Fruit fly (Drosophila melanogaster) whole organism, embryonic: ENCODE measurements around the gene fit.

Source experiments
- Antp ChIP-seq: fragments of 200-800 bp; sonication (Bioruptor generic); optimal IDR thresholded peaks from 3 replicates; lab custom pipeline; 2016; ENCODE audit warnings: missing biosample characterization, missing genetic modification characterization
- CG11456 ChIP-seq: fragments of 200-800 bp; sonication (Bioruptor generic); IDR thresholded peaks from 3 replicates; pipeline ENCODE4 v1.3.6; 2022; ENCODE audit warnings: missing biosample characterization, missing genetic modification characterization
- CG15073 ChIP-seq: fragments of 200-800 bp; sonication (Bioruptor generic); optimal IDR thresholded peaks from 2 replicates; lab custom pipeline; 2016; ENCODE audit warnings: missing biosample characterization, missing genetic modification characterization
- CG1529 ChIP-seq: fragments of 200-800 bp; sonication (Bioruptor generic); optimal IDR thresholded peaks from 3 replicates; lab custom pipeline; 2018; ENCODE audit warnings: missing biosample characterization, missing genetic modification characterization
- CG1602 ChIP-seq: fragments of 200-800 bp; sonication (Bioruptor generic); optimal IDR thresholded peaks from 3 replicates; lab custom pipeline; 2016; ENCODE audit warnings: missing biosample characterization, missing genetic modification characterization
- CG16813 ChIP-seq: fragments of 200-800 bp; sonication (Bioruptor generic); IDR thresholded peaks from 3 replicates; pipeline ENCODE4 v1.3.6; 2022; ENCODE audit warnings: missing biosample characterization, missing genetic modification characterization; ENCODE audit not compliant: partially characterized antibody
- CG17802 ChIP-seq: fragments of 200-800 bp; sonication (Bioruptor generic); optimal IDR thresholded peaks from 2 replicates; lab custom pipeline; 2018; ENCODE audit warnings: missing biosample characterization, mild to moderate bottlenecking, missing genetic modification characterization, moderate library complexity
- CG18011 ChIP-seq: fragments of 200-800 bp; sonication (Bioruptor generic); optimal IDR thresholded peaks from 2 replicates; lab custom pipeline; 2017; ENCODE audit warnings: missing biosample characterization, missing genetic modification characterization, mild to moderate bottlenecking, moderate library complexity, missing genotype
- CG18764 ChIP-seq: fragments of 200-800 bp; sonication (Bioruptor generic); optimal IDR thresholded peaks from 3 replicates; lab custom pipeline; 2016; ENCODE audit warnings: missing biosample characterization, missing genetic modification characterization
- CG2116 ChIP-seq: fragments of 200-800 bp; sonication (Bioruptor generic); optimal IDR thresholded peaks from 3 replicates; lab custom pipeline; 2018; ENCODE audit warnings: missing biosample characterization, mild to moderate bottlenecking, missing genetic modification characterization
- CG3065 ChIP-seq: fragments of 200-800 bp; sonication (Bioruptor generic); optimal IDR thresholded peaks from 2 replicates; lab custom pipeline; 2016; ENCODE audit warnings: missing biosample characterization, missing genetic modification characterization
- CG42726 ChIP-seq: fragments of 200-800 bp; sonication (Bioruptor generic); IDR thresholded peaks from 2 replicates; pipeline ENCODE4 v1.3.6; 2022; ENCODE audit warnings: missing biosample characterization, missing genetic modification characterization; ENCODE audit not compliant: partially characterized antibody
- CG4424 ChIP-seq: fragments of 200-800 bp; sonication (Bioruptor generic); optimal IDR thresholded peaks from 3 replicates; lab custom pipeline; 2016; ENCODE audit warnings: missing biosample characterization, missing genetic modification characterization
- CG5953 ChIP-seq: fragments of 200-800 bp; sonication (Bioruptor generic); IDR thresholded peaks from 2 replicates; pipeline ENCODE4 v1.3.6; 2022; ENCODE audit warnings: missing biosample characterization, missing genetic modification characterization
- CG7786 ChIP-seq: fragments of 200-800 bp; sonication (Bioruptor generic); optimal IDR thresholded peaks from 2 replicates; lab custom pipeline; 2016; ENCODE audit warnings: missing biosample characterization, missing genetic modification characterization
- CG7839 ChIP-seq: fragments of 200-800 bp; sonication (Bioruptor generic); optimal IDR thresholded peaks from 3 replicates; lab custom pipeline; 2018; ENCODE audit warnings: missing biosample characterization, mild to moderate bottlenecking, missing genetic modification characterization, moderate library complexity
- CG7963 ChIP-seq: fragments of 200-800 bp; sonication (Bioruptor generic); IDR thresholded peaks from 3 replicates; pipeline ENCODE4 v1.3.6; 2022; ENCODE audit warnings: missing biosample characterization, missing genetic modification characterization; ENCODE audit not compliant: partially characterized antibody
- CG8478 ChIP-seq: fragments of >200 bp; optimal IDR thresholded peaks from 2 replicates; lab custom pipeline; 2018
- CG9932 ChIP-seq: fragments of 200-800 bp; sonication (Bioruptor generic); IDR thresholded peaks from 2 replicates; pipeline ENCODE4 v1.3.6; 2022; ENCODE audit warnings: missing biosample characterization, missing genetic modification characterization
- CTCF ChIP-seq: fragments of 200-800 bp; sonication (Bioruptor generic); optimal IDR thresholded peaks from 2 replicates; lab custom pipeline; 2017; ENCODE audit warnings: missing biosample characterization, mild to moderate bottlenecking, missing genetic modification characterization, moderate library complexity
- Dad ChIP-seq: fragments of 200-800 bp; sonication (Bioruptor generic); optimal IDR thresholded peaks from 3 replicates; lab custom pipeline; 2016; ENCODE audit warnings: missing biosample characterization, missing genetic modification characterization
- Dref ChIP-seq: fragments of 200-800 bp; sonication (Bioruptor generic); IDR thresholded peaks from 2 replicates; pipeline ENCODE4 v1.3.6; 2022; ENCODE audit warnings: missing biosample characterization, missing genetic modification characterization
- Fer1 ChIP-seq: fragments of 200-800 bp; sonication (Bioruptor generic); optimal IDR thresholded peaks from 2 replicates; lab custom pipeline; 2017; ENCODE audit warnings: missing biosample characterization, mild to moderate bottlenecking, missing genetic modification characterization
- HLH4C ChIP-seq: fragments of 200-800 bp; sonication (Bioruptor generic); IDR thresholded peaks from 3 replicates; pipeline ENCODE4 v1.3.6; 2022; ENCODE audit warnings: missing biosample characterization, missing genetic modification characterization; ENCODE audit not compliant: partially characterized antibody
- Hand ChIP-seq: fragments of 200-800 bp; sonication (Bioruptor generic); optimal IDR thresholded peaks from 2 replicates; lab custom pipeline; 2017; ENCODE audit warnings: mild to moderate bottlenecking, missing biosample characterization, missing genetic modification reagents, missing genetic modification characterization
- Hr3 ChIP-seq: fragments of 200-800 bp; sonication (Bioruptor generic); optimal IDR thresholded peaks from 3 replicates; lab custom pipeline; 2016; ENCODE audit warnings: missing biosample characterization, missing genetic modification characterization
- NFAT ChIP-seq: fragments of 200-800 bp; sonication (Bioruptor generic); IDR thresholded peaks from 2 replicates; pipeline ENCODE4 v1.3.6; 2022; ENCODE audit warnings: missing biosample characterization, missing genetic modification characterization
- Oli ChIP-seq: fragments of 200-800 bp; sonication (Bioruptor generic); optimal IDR thresholded peaks from 2 replicates; lab custom pipeline; 2018; ENCODE audit warnings: missing biosample characterization, mild to moderate bottlenecking, missing genetic modification characterization, moderate library complexity
- PHDP ChIP-seq: fragments of 200-800 bp; sonication (Bioruptor generic); optimal IDR thresholded peaks from 3 replicates; lab custom pipeline; 2018; ENCODE audit warnings: missing biosample characterization, mild to moderate bottlenecking, missing genetic modification characterization, moderate library complexity
- Six4 ChIP-seq: fragments of 200-800 bp; sonication (Bioruptor generic); optimal IDR thresholded peaks from 2 replicates; lab custom pipeline; 2016; ENCODE audit warnings: missing biosample characterization, missing genetic modification characterization
- TFAM ChIP-seq: fragments of 200-800 bp; sonication (Bioruptor generic); optimal IDR thresholded peaks from 2 replicates; lab custom pipeline; 2017; ENCODE audit warnings: missing biosample characterization, missing genetic modification characterization, inconsistent platforms
- ab ChIP-seq: fragments of 200-800 bp; sonication (Bioruptor generic); optimal IDR thresholded peaks from 2 replicates; lab custom pipeline; 2016; ENCODE audit warnings: missing biosample characterization, missing genetic modification characterization
- ac ChIP-seq: fragments of 200-800 bp; sonication (Bioruptor generic); optimal IDR thresholded peaks from 3 replicates; lab custom pipeline; 2017; ENCODE audit warnings: missing biosample characterization, mild to moderate bottlenecking, missing genetic modification characterization
- al ChIP-seq: fragments of 200-800 bp; sonication (Bioruptor generic); IDR thresholded peaks from 2 replicates; pipeline ENCODE4 v1.3.6; 2022; ENCODE audit warnings: missing biosample characterization, missing genetic modification characterization
- aop ChIP-seq: fragments of 200-800 bp; sonication (Bioruptor generic); IDR thresholded peaks from 2 replicates; pipeline ENCODE4 v1.3.6; 2022; ENCODE audit warnings: missing biosample characterization, missing genetic modification characterization
- ara ChIP-seq: fragments of 200-800 bp; sonication (Bioruptor generic); IDR thresholded peaks from 2 replicates; pipeline ENCODE4 v1.3.6; 2022; ENCODE audit warnings: missing biosample characterization, missing genetic modification characterization
- bowl ChIP-seq: fragments of 200-800 bp; sonication (Bioruptor generic); IDR thresholded peaks from 2 replicates; pipeline ENCODE4 v1.3.6; 2022; ENCODE audit warnings: missing biosample characterization, missing genetic modification characterization
- chinmo ChIP-seq: fragments of 200-800 bp; sonication (Bioruptor generic); IDR thresholded peaks from 4 replicates; pipeline ENCODE4 v1.3.6; 2022; ENCODE audit warnings: missing biosample characterization, missing genetic modification characterization; ENCODE audit not compliant: partially characterized antibody
- ci ChIP-seq: fragments of 200-800 bp; sonication (Bioruptor generic); IDR thresholded peaks from 3 replicates; pipeline ENCODE4 v1.3.6; 2022; ENCODE audit warnings: missing biosample characterization, missing genetic modification characterization
- esg ChIP-seq: fragments of 200-800 bp; sonication (Bioruptor generic); conservative IDR thresholded peaks from 2 replicates; pipeline ENCODE4 v1.3.6; 2022; ENCODE audit warnings: missing biosample characterization, missing genetic modification characterization
- eve ChIP-seq, 2 experiments: fragments of >200 bp; optimal IDR thresholded peaks; 2 replicates each; lab custom pipeline; 2017; ENCODE audit warnings: missing biosample characterization in 2 of 2, missing genetic modification characterization in 2 of 2
- gro ChIP-seq: fragments of 200-800 bp; sonication (Bioruptor generic); optimal IDR thresholded peaks from 2 replicates; lab custom pipeline; 2016; ENCODE audit warnings: missing biosample characterization, missing genetic modification characterization
- nerfin-1 ChIP-seq: fragments of 200-800 bp; sonication (Bioruptor generic); optimal IDR thresholded peaks from 3 replicates; lab custom pipeline; 2019; ENCODE audit warnings: missing biosample characterization, mild to moderate bottlenecking, missing genetic modification characterization, moderate library complexity
- nmo ChIP-seq: fragments of 200-800 bp; sonication (Bioruptor generic); optimal IDR thresholded peaks from 2 replicates; lab custom pipeline; 2018; ENCODE audit warnings: missing biosample characterization, mild to moderate bottlenecking, missing genetic modification characterization, moderate library complexity
- pb ChIP-seq: fragments of 200-800 bp; sonication (Bioruptor generic); optimal IDR thresholded peaks from 3 replicates; lab custom pipeline; 2016; ENCODE audit warnings: missing biosample characterization, missing genetic modification characterization
- psq ChIP-seq: fragments of 200-800 bp; sonication (Bioruptor generic); optimal IDR thresholded peaks from 2 replicates; lab custom pipeline; 2017; ENCODE audit warnings: missing biosample characterization, missing genetic modification characterization
- ro ChIP-seq: fragments of 200-800 bp; sonication (Bioruptor generic); IDR thresholded peaks from 2 replicates; pipeline ENCODE4 v1.3.6; 2022; ENCODE audit warnings: missing biosample characterization, missing genetic modification characterization
- sd ChIP-seq: fragments of 200-800 bp; sonication (Bioruptor generic); optimal IDR thresholded peaks from 3 replicates; lab custom pipeline; 2018; ENCODE audit warnings: missing biosample characterization, mild to moderate bottlenecking, missing genetic modification characterization, moderate library complexity
- slou ChIP-seq: fragments of 200-800 bp; sonication (Bioruptor generic); optimal IDR thresholded peaks from 3 replicates; lab custom pipeline; 2016; ENCODE audit warnings: missing biosample characterization, missing genetic modification characterization
- so ChIP-seq: fragments of 200-800 bp; sonication (Bioruptor generic); IDR thresholded peaks from 3 replicates; pipeline ENCODE4 v1.3.6; 2022; ENCODE audit warnings: missing biosample characterization, missing genetic modification characterization
- tna ChIP-seq: fragments of 200-800 bp; sonication (Bioruptor generic); IDR thresholded peaks from 2 replicates; pipeline ENCODE4 v1.3.6; 2022; ENCODE audit warnings: missing biosample characterization, missing genetic modification characterization; ENCODE audit not compliant: partially characterized antibody
- trem ChIP-seq: fragments of 200-800 bp; optimal IDR thresholded peaks from 3 replicates; lab custom pipeline; 2019; ENCODE audit warnings: missing biosample characterization, mild to moderate bottlenecking, missing genetic modification characterization, moderate library complexity
- wor ChIP-seq: fragments of 200-800 bp; sonication (Bioruptor generic); IDR thresholded peaks from 2 replicates; pipeline ENCODE4 v1.3.6; 2022; ENCODE audit warnings: missing biosample characterization, missing genetic modification characterization

The fit gene

DNA sequence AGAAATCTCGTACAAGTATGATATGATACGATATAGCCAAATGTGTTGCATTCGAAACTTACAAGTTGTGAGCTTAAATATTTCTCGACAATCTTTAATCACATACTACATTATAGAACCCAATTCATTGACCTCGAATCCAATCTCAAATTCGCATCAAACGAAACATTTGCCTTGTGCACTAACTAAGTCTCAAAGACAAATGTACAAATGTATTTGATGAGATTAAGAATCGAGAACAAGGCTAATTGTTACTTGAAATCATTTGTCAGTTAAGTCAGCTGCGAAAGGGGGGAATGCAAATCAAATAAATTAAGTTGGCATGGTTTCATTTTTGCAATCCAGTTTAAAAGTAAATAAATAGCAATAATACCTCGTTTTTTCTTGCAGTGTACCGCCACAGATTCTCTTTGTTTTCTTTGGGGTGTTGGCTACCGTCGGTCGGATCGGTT lies 45.7 kb downstream of the fit start (continued):
- TF ChIP-seq slou (GFP tag; lab: Kevin White, UChicago) = no peak
- peak; percentile 9 for TF ChIP-seq CG4424 (GFP tag; lab: Kevin White, UChicago)
- TF ChIP-seq nerfin-1 = peak; percentile 14
- no peak for TF ChIP-seq ab (GFP tag; lab: Kevin White, UChicago)
- TF ChIP-seq eve (GFP tag; optimal IDR thresholded peaks at IDR 0.05; lab: Kevin White, UChicago) = peak in 1 of 2 experiments; percentile 83
- TF ChIP-seq CG42726 (GFP tag; lab: Robert Waterston, UW) = no peak
- TF ChIP-seq CG15073 (GFP tag; lab: Kevin White, UChicago) = no peak
- no peak for TF ChIP-seq sd (tag; lab: Kevin White, UChicago)
- no peak for TF ChIP-seq CG16813 (GFP tag; lab: Robert Waterston, UW)
- TF ChIP-seq CG18764 (GFP tag; lab: Kevin White, UChicago) = no peak
- TF ChIP-seq al (GFP tag; lab: Robert Waterston, UW) = no peak
- no peak for TF ChIP-seq CTCF
- TF ChIP-seq CG11456 = no peak
- peak; percentile 8 for TF ChIP-seq CG1602
- no peak for TF ChIP-seq CG2116 (GFP tag; lab: Kevin White, UChicago)
- no peak for TF ChIP-seq ro (GFP tag; lab: Robert Waterston, UW)
- no peak for TF ChIP-seq ci (GFP tag; lab: Robert Waterston, UW)
- no peak for TF ChIP-seq Hand (GFP tag; lab: Kevin White, UChicago)
- no peak for TF ChIP-seq Dref (GFP tag; lab: Robert Waterston, UW)
- no peak for TF ChIP-seq CG8478 (lab: Kevin White, UChicago)
- no peak for TF ChIP-seq so (GFP tag; lab: Robert Waterston, UW)
- no peak for TF ChIP-seq wor (GFP tag; lab: Robert Waterston, UW)
- peak; percentile 45 for TF ChIP-seq CG7839 (tag; lab: Kevin White, UChicago)
- TF ChIP-seq bowl (GFP tag; lab: Robert Waterston, UW) = no peak
- TF ChIP-seq HLH4C = no peak
- TF ChIP-seq Six4 (GFP tag; lab: Kevin White, UChicago) = no peak
- TF ChIP-seq trem (tag; lab: Kevin White, UChicago) = no peak
- no peak for TF ChIP-seq aop (GFP tag; lab: Robert Waterston, UW)
- TF ChIP-seq NFAT (GFP tag; lab: Robert Waterston, UW) = no peak
- no peak for TF ChIP-seq gro
- TF ChIP-seq CG9932 = no peak
- TF ChIP-seq CG7963 = no peak
- peak; percentile 11 for TF ChIP-seq PHDP (tag; lab: Kevin White, UChicago)
- peak; percentile 61 for TF ChIP-seq Oli (tag; lab: Kevin White, UChicago)
- TF ChIP-seq CG18011 (GFP tag; lab: Kevin White, UChicago) = no peak
- peak; percentile 57 for TF ChIP-seq nmo (GFP tag; lab: Kevin White, UChicago)
- no peak for TF ChIP-seq ara (GFP tag; lab: Robert Waterston, UW)
- TF ChIP-seq Fer1 (GFP tag; lab: Kevin White, UChicago) = no peak
- TF ChIP-seq CG7786 = no peak
- no peak for TF ChIP-seq CG3065 (GFP tag; lab: Kevin White, UChicago)
- TF ChIP-seq psq (GFP tag; lab: Kevin White, UChicago) = no peak
- no peak for TF ChIP-seq CG5953 (GFP tag; lab: Robert Waterston, UW)
- no peak for TF ChIP-seq esg (GFP tag; lab: Robert Waterston, UW)
- no peak for TF ChIP-seq CG17802
- TF ChIP-seq chinmo (GFP tag; lab: Robert Waterston, UW) = no peak
- no peak for TF ChIP-seq Dad
- no peak for TF ChIP-seq CG1529
- TF ChIP-seq ac = no peak
- TF ChIP-seq Hr3 (GFP tag; lab: Kevin White, UChicago) = peak; percentile 12
- no peak for TF ChIP-seq TFAM (GFP tag; lab: Kevin White, UChicago)
- no peak for TF ChIP-seq Antp (GFP tag; lab: Kevin White, UChicago)
- no peak for TF ChIP-seq tna (GFP tag; lab: Robert Waterston, UW)
- no peak for TF ChIP-seq pb (GFP tag; lab: Kevin White, UChicago)
